Worm (Caenorhabditis elegans): ENCODE measurements around the gene srh-181.

DNA sequence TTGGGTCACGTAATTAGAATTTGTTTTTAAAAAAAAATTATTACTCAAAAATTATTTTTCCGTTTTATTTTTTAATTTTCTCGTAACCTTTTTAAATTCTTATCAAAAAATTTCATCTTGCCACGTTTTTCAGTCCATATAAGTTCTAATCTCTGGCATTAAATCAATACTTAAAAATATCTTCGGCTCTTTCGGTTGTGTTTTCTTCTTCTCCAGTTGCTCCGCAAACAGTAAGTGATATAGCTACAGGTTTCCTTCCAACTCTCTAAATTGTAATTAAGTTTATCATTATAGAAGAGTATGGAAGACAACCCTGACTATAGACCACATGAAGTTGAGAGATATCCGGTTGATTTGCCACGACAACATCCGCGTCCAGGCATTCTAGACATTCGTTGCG lies 30.2 kb upstream of the srh-181 start, which contains the start of gene ZK228.1:
- TF ChIP-seq hmg-4 (GFP tag; optimal IDR thresholded peaks at IDR 0.05) (no peak), ama-1 (optimal IDR thresholded peaks at IDR 0.05) (no peak), sea-1 (GFP tag; conservative IDR thresholded peaks at IDR 0.05) (no peak), hnd-1 (tag; optimal IDR thresholded peaks at IDR 0.05) (no peak), tbx-11 (GFP tag; IDR thresholded peaks at IDR 0.05) (no peak), hmbx-1 (tag; optimal IDR thresholded peaks at IDR 0.05) (no peak), pes-1 (GFP tag; IDR thresholded peaks at IDR 0.05) (no peak), aly-1 (tag; optimal IDR thresholded peaks at IDR 0.05) (no peak), F13C5.2 (tag; optimal IDR thresholded peaks at IDR 0.05) (no peak), tra-4 (tag; optimal IDR thresholded peaks at IDR 0.05) (no peak), tbx-37 (GFP tag; conservative IDR thresholded peaks at IDR 0.05) (no peak), ceh-36 (tag; optimal IDR thresholded peaks at IDR 0.05) (no peak), B0310.2 (tag; optimal IDR thresholded peaks at IDR 0.05) (no peak)
